Fruit fly (Drosophila melanogaster): ENCODE results near the gene CG13081.
A peak's percentile ranks its signal among the peaks of the same experiment; 100 is the strongest.

CG13081 gene

DNA sequence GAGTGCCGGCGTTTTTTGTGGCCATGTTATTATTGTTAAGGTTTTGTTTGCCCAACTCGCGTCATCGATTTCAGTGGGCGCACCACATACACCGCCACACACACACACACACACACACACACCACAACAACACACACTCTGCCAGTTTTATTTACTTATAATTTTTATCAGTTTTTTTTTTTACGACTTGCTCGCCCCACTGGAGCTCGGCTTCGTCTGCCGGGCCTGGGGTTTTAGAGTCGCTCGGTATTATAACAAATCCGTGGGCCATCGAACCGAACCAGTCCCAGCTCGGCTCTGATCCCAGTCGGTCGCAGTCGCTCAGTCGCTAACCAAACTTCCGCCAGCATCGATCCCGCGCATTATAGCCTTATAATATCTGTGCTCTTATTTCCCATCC is 9.0 kb downstream of the CG13081 start (continued):
- TF ChIP-seq Hnf4 (GFP tag; optimal IDR thresholded peaks at IDR 0.05) (no peak), Vsx2 (GFP tag; optimal IDR thresholded peaks at IDR 0.05; ENCODE audit: partially characterized antibody) (peak; percentile 16), lola (GFP tag; optimal IDR thresholded peaks at IDR 0.05) (no peak), usp (GFP tag; optimal IDR thresholded peaks at IDR 0.05) (no peak), br (GFP tag; optimal IDR thresholded peaks at IDR 0.05) (peak; percentile 64), CG32264 (GFP tag; optimal IDR thresholded peaks at IDR 0.05) (no peak), rgr (GFP tag; optimal IDR thresholded peaks at IDR 0.05) (no peak), Sp1 (GFP tag; optimal IDR thresholded peaks at IDR 0.05) (no peak), Jra (GFP tag; optimal IDR thresholded peaks at IDR 0.05) (peak; percentile 6), woc (GFP tag; optimal IDR thresholded peaks at IDR 0.05) (no peak), Rel (GFP tag; optimal IDR thresholded peaks at IDR 0.05) (peak; percentile 17), Rel (tag; optimal IDR thresholded peaks at IDR 0.05) (peak; percentile 82)

- no peak for TF ChIP-seq Vsx2 (GFP tag; optimal IDR thresholded peaks at IDR 0.05; ENCODE audit: partially characterized antibody)
- no peak for TF ChIP-seq Abd-B (GFP tag; optimal IDR thresholded peaks at IDR 0.05)
- TF ChIP-seq woc (GFP tag; optimal IDR thresholded peaks at IDR 0.05): no peak
- TF ChIP-seq sv (GFP tag; optimal IDR thresholded peaks at IDR 0.05): no peak
- no peak for TF ChIP-seq CG32264 (GFP tag; optimal IDR thresholded peaks at IDR 0.05)
- peak; percentile 16 for TF ChIP-seq h (GFP tag; optimal IDR thresholded peaks at IDR 0.05)
- no peak for TF ChIP-seq OdsH (GFP tag; optimal IDR thresholded peaks at IDR 0.05)
- TF ChIP-seq dmrt93B (GFP tag; optimal IDR thresholded peaks at IDR 0.05): no peak
- TF ChIP-seq psq (GFP tag; optimal IDR thresholded peaks at IDR 0.05): no peak
Measured at dm6 chr2L:19563029-19563980, 22.9 kb downstream of the CG13081 start, which contains the start of gene CG13078. Gene CG13078 (plus strand): TSS chr2L:19563930.

DNA sequence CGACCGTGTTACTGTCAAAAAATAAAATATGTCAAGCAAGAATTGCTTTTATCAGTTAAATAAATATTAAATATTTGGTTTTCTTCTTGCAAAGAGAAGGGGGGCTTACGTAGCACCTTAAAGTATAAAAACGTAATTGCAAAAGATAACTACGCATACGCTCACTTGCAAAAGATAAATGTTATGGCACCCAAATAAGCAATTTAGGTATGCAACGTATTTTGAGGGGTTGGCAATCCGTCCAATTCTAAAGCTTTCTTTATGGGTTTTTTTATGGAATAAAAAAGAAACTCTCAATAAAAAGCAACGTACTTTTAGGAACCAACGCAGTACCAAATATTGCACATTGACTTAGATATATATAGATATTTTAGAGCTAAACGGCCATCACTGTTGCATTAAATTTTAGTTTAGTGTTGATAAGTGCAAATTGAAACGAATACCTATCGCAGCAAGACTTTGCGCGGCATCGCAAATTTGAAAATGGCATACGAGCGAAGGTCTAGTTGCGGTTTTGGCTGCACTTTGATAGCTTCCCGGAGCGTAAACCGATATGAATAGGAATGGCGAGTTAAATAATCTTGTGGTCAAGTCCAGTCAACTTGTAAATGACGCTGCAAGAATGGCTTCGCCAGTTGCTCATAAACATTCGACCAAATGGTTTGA is 25.0 kb downstream of the CG13081 start, which contains the start of gene CG13077:
Gene CG13077, plus strand, starts transcription at position 631 of the 666 bp plus-strand sequence.
- TF ChIP-seq Dif (GFP tag; optimal IDR thresholded peaks at IDR 0.05; ENCODE audit: partially characterized antibody) (peak; percentile 28), Myc (optimal IDR thresholded peaks at IDR 0.05) (peak; percentile 75), Hr78 (GFP tag; optimal IDR thresholded peaks at IDR 0.05) (no peak)

- no peak for TF ChIP-seq Hnf4 (GFP tag; optimal IDR thresholded peaks at IDR 0.05)
- TF ChIP-seq Rel (GFP tag; optimal IDR thresholded peaks at IDR 0.05): no peak
- TF ChIP-seq Rel (tag; optimal IDR thresholded peaks at IDR 0.05): peak; percentile 86
Measured at dm6 chr2L:19567305-19567898, 27.0 kb downstream of the CG13081 start.

- no peak for TF ChIP-seq GATAd (GFP tag; optimal IDR thresholded peaks at IDR 0.05)
- TF ChIP-seq psq (GFP tag; optimal IDR thresholded peaks at IDR 0.05): no peak
- no peak for TF ChIP-seq CG9705 (GFP tag; optimal IDR thresholded peaks at IDR 0.05)
- TF ChIP-seq rgr (GFP tag; optimal IDR thresholded peaks at IDR 0.05): peak; percentile 57
- TF ChIP-seq brk (GFP tag; optimal IDR thresholded peaks at IDR 0.05): peak; percentile 41
- TF ChIP-seq Rel (GFP tag; optimal IDR thresholded peaks at IDR 0.05): no peak
- peak; percentile 4 for TF ChIP-seq Rel (tag; optimal IDR thresholded peaks at IDR 0.05)
- TF ChIP-seq dl (GFP tag; optimal IDR thresholded peaks at IDR 0.05; ENCODE audit: insufficient read depth in 1 of 2, partially characterized antibody in 2 of 2): peak in 1 of 2 experiments; percentile 1
- TF ChIP-seq ey (GFP tag; optimal IDR thresholded peaks at IDR 0.05): peak; percentile 57
- peak; percentile 46 for TF ChIP-seq br (GFP tag; optimal IDR thresholded peaks at IDR 0.05)
- TF ChIP-seq Dif (GFP tag; optimal IDR thresholded peaks at IDR 0.05; ENCODE audit: partially characterized antibody): no peak
- TF ChIP-seq Mio (GFP tag; optimal IDR thresholded peaks at IDR 0.05): no peak
- TF ChIP-seq CrebA (GFP tag; optimal IDR thresholded peaks at IDR 0.05; ENCODE audit: borderline replicate concordance): no peak
- peak; percentile 39 for TF ChIP-seq OdsH (GFP tag; optimal IDR thresholded peaks at IDR 0.05)
- TF ChIP-seq usp (GFP tag; optimal IDR thresholded peaks at IDR 0.05): no peak
- no peak for TF ChIP-seq jim (GFP tag; optimal IDR thresholded peaks at IDR 0.05)
- no peak for TF ChIP-seq N (GFP tag; optimal IDR thresholded peaks at IDR 0.05)
- no peak for TF ChIP-seq dmrt93B (GFP tag; optimal IDR thresholded peaks at IDR 0.05)
- no peak for TF ChIP-seq Dfd (GFP tag; optimal IDR thresholded peaks at IDR 0.05)
- TF ChIP-seq sage (GFP tag; optimal IDR thresholded peaks at IDR 0.05): no peak
- TF ChIP-seq foxo (GFP tag; optimal IDR thresholded peaks at IDR 0.05): peak in 1 of 2 experiments; percentile 62
- TF ChIP-seq CG32264 (GFP tag; optimal IDR thresholded peaks at IDR 0.05): no peak
- peak; percentile 15 for TF ChIP-seq Sp1 (GFP tag; optimal IDR thresholded peaks at IDR 0.05)
- TF ChIP-seq Abd-B (GFP tag; optimal IDR thresholded peaks at IDR 0.05): no peak
- no peak for TF ChIP-seq lola (GFP tag; optimal IDR thresholded peaks at IDR 0.05)
- no peak for TF ChIP-seq sv (GFP tag; optimal IDR thresholded peaks at IDR 0.05)
- TF ChIP-seq woc (GFP tag; optimal IDR thresholded peaks at IDR 0.05): peak; percentile 51
- no peak for TF ChIP-seq tai (GFP tag; optimal IDR thresholded peaks at IDR 0.05)
- peak; percentile 55 for TF ChIP-seq fru (GFP tag; optimal IDR thresholded peaks at IDR 0.05)
- no peak for TF ChIP-seq Jra (GFP tag; optimal IDR thresholded peaks at IDR 0.05)
- no peak for TF ChIP-seq Myc (optimal IDR thresholded peaks at IDR 0.05)
- TF ChIP-seq Hr78 (GFP tag; optimal IDR thresholded peaks at IDR 0.05): no peak
Measured at dm6 chr2L:19570806-19571254, 30.4 kb downstream of the CG13081 start.

All from whole organism, wandering third instar larva.